Worm (Caenorhabditis elegans) whole organism, L2 larva: Measurements from ENCODE around the gene exp-1.

Experiments used
- ama-1 ChIP-seq: fragments of 150-350 bp; optimal IDR thresholded peaks from 2 replicates; lab custom pipeline; 2018; ENCODE audit warnings: inconsistent platforms
- egl-27 ChIP-seq: sonication (generic microtip); optimal IDR thresholded peaks from 3 replicates; lab custom pipeline; 2017; ENCODE audit warnings: missing biosample characterization, missing genetic modification reagents, missing genetic modification characterization
- lin-13 ChIP-seq: fragments of 150-350 bp; optimal IDR thresholded peaks from 2 replicates; lab custom pipeline; 2014; ENCODE audit warnings: missing biosample characterization, missing genetic modification reagents, missing genetic modification characterization
- lsy-2 ChIP-seq, 2 experiments: fragments of 150-350 bp in 1 of 2; sonication (generic microtip) in 1 of 2; optimal IDR thresholded peaks; 2 replicates each; lab custom pipeline; 2014 to 2017; ENCODE audit warnings: missing biosample characterization in 2 of 2, missing genetic modification characterization in 2 of 2
- mab-5 ChIP-seq: fragments of 150-350 bp; optimal IDR thresholded peaks from 2 replicates; lab custom pipeline; 2014; ENCODE audit warnings: missing biosample characterization, missing genetic modification characterization
- mdl-1 ChIP-seq, 2 experiments: fragments of 150-350 bp in 1 of 2; sonication (generic microtip) in 1 of 2; optimal IDR thresholded peaks; 2 replicates each; lab custom pipeline; 2017; ENCODE audit warnings: missing biosample characterization in 2 of 2, missing genetic modification characterization in 2 of 2
- nhr-237 ChIP-seq: fragments of 150-350 bp; optimal IDR thresholded peaks from 2 replicates; lab custom pipeline; 2014; ENCODE audit warnings: missing biosample characterization, missing genetic modification characterization
- nhr-77 ChIP-seq: fragments of 150-350 bp; optimal IDR thresholded peaks from 2 replicates; lab custom pipeline; 2014; ENCODE audit warnings: missing biosample characterization, missing genetic modification characterization
- snpc-4 ChIP-seq: fragments of 150-350 bp; optimal IDR thresholded peaks from 2 replicates; lab custom pipeline; 2014; ENCODE audit warnings: missing biosample characterization, missing genetic modification characterization
- unc-62 ChIP-seq: fragments of 150-350 bp; optimal IDR thresholded peaks from 2 replicates; lab custom pipeline; 2014; ENCODE audit warnings: missing biosample characterization, missing genetic modification reagents, missing genetic modification characterization
- zag-1 ChIP-seq: fragments of 150-350 bp; optimal IDR thresholded peaks from 2 replicates; lab custom pipeline; 2014; ENCODE audit warnings: missing biosample characterization, missing genetic modification characterization

DNA sequence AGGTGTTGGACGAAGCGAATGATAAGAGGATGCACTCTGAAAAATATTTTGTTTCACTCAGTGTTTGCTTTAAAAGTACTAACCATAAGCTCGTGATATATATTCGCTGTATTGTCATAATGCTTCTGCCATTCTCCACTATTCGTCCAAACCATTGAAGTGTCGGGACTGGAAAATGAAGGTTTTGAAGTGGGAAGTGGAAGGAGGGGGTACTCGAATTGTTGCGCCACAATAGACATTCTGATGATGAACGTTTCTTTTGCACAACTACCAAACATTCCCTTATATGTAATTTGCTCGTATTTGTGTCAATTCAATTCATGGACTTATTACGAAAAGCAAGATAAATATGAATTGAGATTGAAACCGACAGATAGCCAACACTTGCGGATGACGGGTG lies 45.6 kb downstream of the exp-1 start:
- TF ChIP-seq zag-1 (tag; lab: Kevin White, UChicago) (no peak), mab-5 (tag; lab: Kevin White, UChicago) (no peak), lsy-2 (tag; optimal IDR thresholded peaks at IDR 0.05; lab: Kevin White, UChicago) (no peak), egl-27 (tag; lab: Kevin White, UChicago) (no peak), snpc-4 (tag; lab: Kevin White, UChicago) (no peak), ama-1 (lab: Kevin White, UChicago) (no peak), nhr-77 (tag; lab: Kevin White, UChicago) (no peak), mdl-1 (tag; optimal IDR thresholded peaks at IDR 0.05; lab: Kevin White, UChicago) (no peak), lin-13 (GFP tag; lab: Kevin White, UChicago) (no peak), unc-62 (GFP tag; lab: Kevin White, UChicago) (no peak), nhr-237 (no peak)
